Fruit fly (Drosophila melanogaster) whole organism, pupa: ENCODE results near the gene Alms1b.

ENCODE experiments used
- CG10348 ChIP-seq: fragments of 200-800 bp; sonication (Bioruptor generic); IDR thresholded peaks from 2 replicates; pipeline ENCODE4 v1.3.6; 2022; ENCODE audit warnings: missing biosample characterization, missing genetic modification characterization
- CG12605 ChIP-seq: fragments of 200-800 bp; sonication (Bioruptor generic); IDR thresholded peaks from 2 replicates; pipeline ENCODE4 v1.3.6; 2022; ENCODE audit warnings: missing biosample characterization, missing genetic modification characterization
- CG13204 ChIP-seq: fragments of 200-800 bp; sonication (Bioruptor generic); optimal IDR thresholded peaks from 2 replicates; lab custom pipeline; 2018; ENCODE audit warnings: missing biosample characterization, mild to moderate bottlenecking, missing genetic modification characterization, moderate library complexity
- CG14655 ChIP-seq: fragments of 200-800 bp; sonication (Bioruptor generic); optimal IDR thresholded peaks from 3 replicates; lab custom pipeline; 2017; ENCODE audit warnings: mild to moderate bottlenecking, missing biosample characterization, missing genetic modification reagents, missing genetic modification characterization
- CG15710 ChIP-seq: fragments of 200-800 bp; sonication (Bioruptor generic); optimal IDR thresholded peaks from 2 replicates; lab custom pipeline; 2018; ENCODE audit warnings: missing biosample characterization, mild to moderate bottlenecking, missing genetic modification characterization, moderate library complexity
- CG17806 ChIP-seq: fragments of 200-800 bp; sonication (Bioruptor generic); optimal IDR thresholded peaks from 2 replicates; lab custom pipeline; 2018; ENCODE audit warnings: missing biosample characterization, mild to moderate bottlenecking, missing genetic modification characterization, moderate library complexity
- CG32121 ChIP-seq: fragments of 200-800 bp; sonication (Bioruptor generic); IDR thresholded peaks from 2 replicates; pipeline ENCODE4 v1.3.6; 2022; ENCODE audit warnings: missing biosample characterization, missing genetic modification characterization
- CG34367 ChIP-seq: fragments of 200-800 bp; sonication (Bioruptor generic); optimal IDR thresholded peaks from 2 replicates; lab custom pipeline; 2018; ENCODE audit warnings: missing biosample characterization, mild to moderate bottlenecking, missing genetic modification characterization
- CG4496 ChIP-seq: fragments of 200-800 bp; sonication (Bioruptor generic); IDR thresholded peaks from 3 replicates; pipeline ENCODE4 v1.3.6; 2022; ENCODE audit warnings: missing biosample characterization, missing genetic modification characterization
- CG8159 ChIP-seq: fragments of 200-800 bp; sonication (Bioruptor generic); optimal IDR thresholded peaks from 3 replicates; lab custom pipeline; 2018; ENCODE audit warnings: missing biosample characterization, mild to moderate bottlenecking, missing genetic modification characterization, moderate library complexity
- CG8301 ChIP-seq: fragments of 200-800 bp; sonication (Bioruptor generic); optimal IDR thresholded peaks from 2 replicates; lab custom pipeline; 2018; ENCODE audit warnings: missing biosample characterization, mild to moderate bottlenecking, missing genetic modification characterization
- CG9948 ChIP-seq: fragments of 200-800 bp; sonication (Bioruptor generic); optimal IDR thresholded peaks from 2 replicates; lab custom pipeline; 2018; ENCODE audit warnings: missing biosample characterization, mild to moderate bottlenecking, missing genetic modification characterization, moderate library complexity
- D1 ChIP-seq: fragments of 200-800 bp; sonication (Bioruptor generic); optimal IDR thresholded peaks from 2 replicates; lab custom pipeline; 2018; ENCODE audit warnings: missing biosample characterization, mild to moderate bottlenecking, missing genetic modification characterization, moderate library complexity
- EcR ChIP-seq: fragments of 200-800 bp; sonication (Bioruptor generic); optimal IDR thresholded peaks from 3 replicates; lab custom pipeline; 2019; ENCODE audit warnings: missing biosample characterization, missing genetic modification characterization, mild to moderate bottlenecking, moderate library complexity, missing genetic modification reagents
- Ets98B ChIP-seq: fragments of 200-800 bp; sonication (Bioruptor generic); IDR thresholded peaks from 2 replicates; pipeline ENCODE4 v1.3.6; 2022; ENCODE audit warnings: missing biosample characterization, missing genetic modification characterization
- Pif1A ChIP-seq: fragments of 200-800 bp; sonication (Bioruptor generic); optimal IDR thresholded peaks from 3 replicates; lab custom pipeline; 2016; ENCODE audit warnings: missing biosample characterization, missing genetic modification characterization
- Pif1B ChIP-seq: fragments of 200-800 bp; sonication (Bioruptor generic); optimal IDR thresholded peaks from 3 replicates; lab custom pipeline; 2016; ENCODE audit warnings: missing biosample characterization, missing genetic modification characterization
- Snoo ChIP-seq: fragments of 200-800 bp; sonication (Bioruptor generic); optimal IDR thresholded peaks from 3 replicates; lab custom pipeline; 2017; ENCODE audit warnings: missing biosample characterization, mild to moderate bottlenecking, missing genetic modification characterization, inconsistent platforms
- fd96Ca ChIP-seq: fragments of 200-800 bp; sonication (Bioruptor generic); IDR thresholded peaks from 3 replicates; pipeline ENCODE4 v1.3.6; 2022; ENCODE audit warnings: missing biosample characterization, missing genetic modification characterization
- gl ChIP-seq: fragments of 200-800 bp; sonication (Bioruptor generic); optimal IDR thresholded peaks from 2 replicates; lab custom pipeline; 2018; ENCODE audit warnings: missing biosample characterization, mild to moderate bottlenecking, missing genetic modification characterization
- rn ChIP-seq: fragments of 200-800 bp; sonication (Bioruptor generic); IDR thresholded peaks from 2 replicates; pipeline ENCODE4 v1.3.6; 2022; ENCODE audit warnings: missing biosample characterization, missing genetic modification characterization

Gene Alms1b

DNA sequence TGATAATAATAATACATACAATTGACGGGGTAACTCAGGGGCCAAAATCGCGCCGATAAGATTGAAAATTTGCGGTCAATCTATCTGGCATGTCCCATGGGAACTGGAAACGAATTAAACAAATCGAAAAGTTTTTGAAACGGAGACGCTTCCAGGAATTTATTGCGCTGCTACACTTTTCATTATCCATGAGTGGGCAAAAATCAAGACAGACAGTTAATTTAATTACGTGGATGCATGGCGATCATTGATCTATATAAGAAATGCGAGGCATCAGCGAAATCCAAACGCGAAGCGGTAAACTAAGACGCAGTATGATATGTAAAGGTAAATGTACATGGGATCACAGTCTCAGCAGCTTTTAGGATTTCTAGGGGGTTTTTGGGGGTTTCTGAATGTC lies 26.2 kb downstream of the Alms1b start:
- TF ChIP-seq CG10348: no peak
- TF ChIP-seq rn (GFP tag; lab: Robert Waterston, UW): no peak

DNA sequence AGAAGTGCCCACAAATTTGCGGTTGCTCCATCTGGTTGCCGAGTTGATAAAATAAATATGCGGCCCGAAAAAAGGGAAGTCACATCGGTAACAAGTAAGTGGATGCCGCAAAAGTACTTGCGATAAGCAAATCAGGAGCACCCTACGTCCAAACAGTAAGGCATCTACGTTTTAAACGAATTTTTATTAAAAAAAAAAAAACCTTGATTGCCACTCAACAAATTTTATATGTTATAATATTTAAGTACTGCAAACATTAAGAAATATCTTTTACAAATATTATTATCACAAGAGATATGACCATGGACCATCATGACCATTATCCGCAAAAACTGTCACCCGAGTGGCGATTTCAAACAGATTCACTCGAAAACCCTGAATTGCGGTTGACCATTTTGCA lies 26.6 kb downstream of the Alms1b start:
- TF ChIP-seq CG15710 (no peak), CG4496 (no peak), gl (tag; lab: Kevin White, UChicago) (no peak), Ets98B (GFP tag; lab: Robert Waterston, UW) (no peak), rn (GFP tag; lab: Robert Waterston, UW) (no peak), CG10348 (no peak)

dm6 chrX:4599897-4600469 lies 30.8 kb downstream of the Alms1b start:
- no peak for TF ChIP-seq CG8301 (tag; lab: Kevin White, UChicago)
- TF ChIP-seq rn (GFP tag; lab: Robert Waterston, UW): no peak
- no peak for TF ChIP-seq CG9948 (tag; lab: Kevin White, UChicago)
- TF ChIP-seq D1 (tag; lab: Kevin White, UChicago): no peak
- no peak for TF ChIP-seq CG4496
- no peak for TF ChIP-seq fd96Ca (GFP tag; lab: Robert Waterston, UW)
- no peak for TF ChIP-seq Snoo
- no peak for TF ChIP-seq CG34367 (tag; lab: Kevin White, UChicago)
- no peak for TF ChIP-seq Pif1A

DNA sequence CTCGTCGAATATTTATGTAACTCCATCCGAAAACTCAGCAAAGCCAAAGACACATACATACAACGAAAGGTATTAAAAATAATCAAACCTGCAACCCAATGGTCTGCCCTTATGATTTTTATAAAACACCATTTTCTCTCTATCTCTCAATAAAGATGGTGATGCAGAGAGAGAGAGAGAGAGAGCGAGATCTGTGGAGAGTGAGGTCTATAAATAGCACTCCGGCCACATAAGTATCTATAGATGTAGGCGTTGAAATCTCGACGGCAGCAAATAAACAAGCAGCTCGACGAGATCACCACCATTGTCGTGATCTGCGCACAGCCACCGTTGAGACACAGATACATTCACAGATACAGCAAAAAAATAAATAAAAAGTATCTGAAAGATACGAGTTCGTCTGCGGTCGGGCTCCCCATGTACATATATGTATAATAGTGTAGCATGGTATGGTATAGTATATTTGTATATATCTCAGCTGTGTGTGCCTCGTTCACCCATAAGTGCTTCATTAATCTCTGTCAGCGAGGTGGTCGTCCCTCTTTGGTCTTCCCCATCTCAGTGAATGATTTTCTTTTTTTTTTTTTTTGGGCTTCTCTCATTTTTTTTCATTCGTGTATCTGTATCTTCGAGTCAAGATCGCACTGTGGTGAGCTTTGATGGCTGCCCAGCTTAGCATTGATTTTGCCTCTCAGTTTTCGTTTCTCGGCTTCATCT lies 34.1 kb downstream of the Alms1b start:
- TF ChIP-seq CG15710 (peak; percentile 6), EcR (GFP tag; lab: Kevin White, UChicago) (peak; percentile 13), D1 (tag; lab: Kevin White, UChicago) (no peak), fd96Ca (GFP tag; lab: Robert Waterston, UW) (peak; percentile 33; the same call in 1 of the 3 replicates), CG10348 (no peak), gl (tag; lab: Kevin White, UChicago) (no peak), Pif1A (peak; percentile 39), CG4496 (no peak), CG13204 (peak; percentile 12), CG34367 (tag; lab: Kevin White, UChicago) (no peak)
- TF ChIP-seq, all 21 proteins: peak for 5

- TF ChIP-seq fd96Ca (GFP tag; lab: Robert Waterston, UW) (no peak), CG34367 (tag; lab: Kevin White, UChicago) (no peak)
These were observed 38.5 kb downstream of the Alms1b start for dm6 chrX:4592258-4592657.

- TF ChIP-seq CG14655 (GFP tag; lab: Kevin White, UChicago): no peak
- TF ChIP-seq CG12605 (GFP tag; lab: Robert Waterston, UW): no peak
- TF ChIP-seq Pif1A: no peak
- no peak for TF ChIP-seq Pif1B (GFP tag; lab: Kevin White, UChicago)
- TF ChIP-seq EcR (GFP tag; lab: Kevin White, UChicago): no peak
- TF ChIP-seq CG8159 (tag; lab: Kevin White, UChicago): no peak
- no peak for TF ChIP-seq CG15710
- no peak for TF ChIP-seq CG34367 (tag; lab: Kevin White, UChicago)
- TF ChIP-seq Snoo: no peak
- no peak for TF ChIP-seq CG32121 (GFP tag; lab: Robert Waterston, UW)
- no peak for TF ChIP-seq Ets98B (GFP tag; lab: Robert Waterston, UW)
- TF ChIP-seq rn (GFP tag; lab: Robert Waterston, UW): no peak
- no peak for TF ChIP-seq CG8301 (tag; lab: Kevin White, UChicago)
These were observed 40.0 kb downstream of the Alms1b start for dm6 chrX:4590772-4591064.

- TF ChIP-seq CG17806 (tag; lab: Kevin White, UChicago) (peak; percentile 86), EcR (GFP tag; lab: Kevin White, UChicago) (peak; percentile 23), D1 (tag; lab: Kevin White, UChicago) (no peak), CG8301 (tag; lab: Kevin White, UChicago) (peak; percentile 88), CG34367 (tag; lab: Kevin White, UChicago) (peak; percentile 92), CG12605 (GFP tag; lab: Robert Waterston, UW) (peak; percentile 92), CG8159 (tag; lab: Kevin White, UChicago) (peak; percentile 90), Pif1B (GFP tag; lab: Kevin White, UChicago) (peak; percentile 44), fd96Ca (GFP tag; lab: Robert Waterston, UW) (peak; percentile 98), CG32121 (GFP tag; lab: Robert Waterston, UW) (peak; percentile 94), CG14655 (GFP tag; lab: Kevin White, UChicago) (peak; percentile 92), CG4496 (peak; percentile 98), CG13204 (peak; percentile 77), Pif1A (peak; percentile 55), rn (GFP tag; lab: Robert Waterston, UW) (peak; percentile 97), CG9948 (tag; lab: Kevin White, UChicago) (peak; percentile 84), gl (tag; lab: Kevin White, UChicago) (peak; percentile 84), CG15710 (peak; percentile 94), CG10348 (peak; percentile 86), Ets98B (GFP tag; lab: Robert Waterston, UW) (peak; percentile 96), Snoo (peak; percentile 95)
These were observed 40.6 kb downstream of the Alms1b start for dm6 chrX:4589951-4590771.
